Fruit fly (Drosophila melanogaster) whole organism, embryonic: ENCODE measurements around the gene HINT1.

Experiments
- Ada2b ChIP-seq: fragments of 200-800 bp; sonication (Bioruptor generic); IDR thresholded peaks from 2 replicates; pipeline ENCODE4 v1.3.6; 2022; ENCODE audit warnings: missing biosample characterization, missing genetic modification characterization
- Asciz ChIP-seq: fragments of 200-800 bp; sonication (Bioruptor generic); optimal IDR thresholded peaks from 2 replicates; lab custom pipeline; 2017; ENCODE audit warnings: missing biosample characterization, mild to moderate bottlenecking, missing genetic modification characterization, missing genetic modification reagents
- Blimp-1 ChIP-seq: fragments of 200-800 bp; sonication (Bioruptor generic); optimal IDR thresholded peaks from 3 replicates; lab custom pipeline; 2018; ENCODE audit warnings: missing biosample characterization, missing genetic modification characterization, mild to moderate bottlenecking, moderate library complexity, missing genetic modification reagents
- CG10565 ChIP-seq: fragments of 200-800 bp; sonication (Bioruptor generic); optimal IDR thresholded peaks from 3 replicates; lab custom pipeline; 2016; ENCODE audit warnings: missing biosample characterization, mild to moderate bottlenecking, missing genetic modification characterization
- CG11695 ChIP-seq: fragments of 200-800 bp; sonication (Bioruptor generic); IDR thresholded peaks from 3 replicates; pipeline ENCODE4 v1.3.6; 2022; ENCODE audit warnings: missing biosample characterization, missing genetic modification characterization
- CG15696 ChIP-seq: fragments of 200-800 bp; sonication (Bioruptor generic); optimal IDR thresholded peaks from 2 replicates; lab custom pipeline; 2019; ENCODE audit warnings: missing biosample characterization, mild to moderate bottlenecking, missing genetic modification characterization, moderate library complexity
- CG17802 ChIP-seq: fragments of 200-800 bp; sonication (Bioruptor generic); optimal IDR thresholded peaks from 2 replicates; lab custom pipeline; 2018; ENCODE audit warnings: missing biosample characterization, mild to moderate bottlenecking, missing genetic modification characterization, moderate library complexity
- CG18476 ChIP-seq: fragments of 200-800 bp; sonication (Bioruptor generic); optimal IDR thresholded peaks from 2 replicates; lab custom pipeline; 2016; ENCODE audit warnings: missing biosample characterization, mild to moderate bottlenecking, missing genetic modification characterization
- CG18764 ChIP-seq: fragments of 200-800 bp; sonication (Bioruptor generic); optimal IDR thresholded peaks from 3 replicates; lab custom pipeline; 2016; ENCODE audit warnings: missing biosample characterization, missing genetic modification characterization
- CG2120 ChIP-seq: fragments of 200-800 bp; sonication (Bioruptor generic); optimal IDR thresholded peaks from 3 replicates; lab custom pipeline; 2016; ENCODE audit warnings: missing biosample characterization, missing genetic modification characterization
- CG32532 ChIP-seq: fragments of 200-800 bp; sonication (Bioruptor generic); IDR thresholded peaks from 2 replicates; pipeline ENCODE4 v1.3.6; 2022; ENCODE audit warnings: missing biosample characterization, missing genetic modification characterization
- CG3281 ChIP-seq: fragments of 200-800 bp; sonication (Bioruptor generic); optimal IDR thresholded peaks from 3 replicates; lab custom pipeline; 2017; ENCODE audit warnings: missing biosample characterization, mild to moderate bottlenecking, missing genetic modification characterization
- CG3995 ChIP-seq: fragments of 200-800 bp; sonication (Bioruptor generic); optimal IDR thresholded peaks from 3 replicates; lab custom pipeline; 2016; ENCODE audit warnings: missing biosample characterization, missing genetic modification characterization
- CG42726 ChIP-seq: fragments of 200-800 bp; sonication (Bioruptor generic); IDR thresholded peaks from 2 replicates; pipeline ENCODE4 v1.3.6; 2022; ENCODE audit warnings: missing biosample characterization, missing genetic modification characterization; ENCODE audit not compliant: partially characterized antibody
- CG4282 ChIP-seq: fragments of 200-800 bp; sonication (Bioruptor generic); optimal IDR thresholded peaks from 2 replicates; lab custom pipeline; 2016; ENCODE audit warnings: missing biosample characterization, missing genetic modification characterization
- CG4328 ChIP-seq: fragments of 200-800 bp; sonication (Bioruptor generic); optimal IDR thresholded peaks from 3 replicates; lab custom pipeline; 2017; ENCODE audit warnings: missing biosample characterization, missing genetic modification reagents, missing genetic modification characterization
- CG5245 ChIP-seq: fragments of 200-800 bp; sonication (Bioruptor generic); optimal IDR thresholded peaks from 3 replicates; lab custom pipeline; 2016; ENCODE audit warnings: missing biosample characterization, missing genetic modification characterization
- CG7357 ChIP-seq: fragments of 200-800 bp; sonication (Bioruptor generic); IDR thresholded peaks from 3 replicates; pipeline ENCODE4 v1.3.6; 2022; ENCODE audit warnings: missing biosample characterization, missing genetic modification characterization
- CG7963 ChIP-seq: fragments of 200-800 bp; sonication (Bioruptor generic); IDR thresholded peaks from 3 replicates; pipeline ENCODE4 v1.3.6; 2022; ENCODE audit warnings: missing biosample characterization, missing genetic modification characterization; ENCODE audit not compliant: partially characterized antibody
- CG8388 ChIP-seq: fragments of 200-800 bp; sonication (Bioruptor generic); optimal IDR thresholded peaks from 2 replicates; lab custom pipeline; 2019; ENCODE audit warnings: missing biosample characterization, mild to moderate bottlenecking, missing genetic modification characterization, moderate library complexity
- CG9797 ChIP-seq: fragments of 200-800 bp; sonication (Bioruptor generic); optimal IDR thresholded peaks from 3 replicates; lab custom pipeline; 2018; ENCODE audit warnings: missing biosample characterization, mild to moderate bottlenecking, missing genetic modification characterization
- CTCF ChIP-seq: fragments of 200-800 bp; sonication (Bioruptor generic); optimal IDR thresholded peaks from 2 replicates; lab custom pipeline; 2017; ENCODE audit warnings: missing biosample characterization, mild to moderate bottlenecking, missing genetic modification characterization, moderate library complexity
- Dp ChIP-seq: fragments of 200-800 bp; sonication (Bioruptor generic); optimal IDR thresholded peaks from 2 replicates; lab custom pipeline; 2018; ENCODE audit warnings: missing biosample characterization, mild to moderate bottlenecking, missing genetic modification characterization, moderate library complexity
- Fer1 ChIP-seq: fragments of 200-800 bp; sonication (Bioruptor generic); optimal IDR thresholded peaks from 2 replicates; lab custom pipeline; 2017; ENCODE audit warnings: missing biosample characterization, mild to moderate bottlenecking, missing genetic modification characterization
- Fer2 ChIP-seq: fragments of 200-800 bp; sonication (Bioruptor generic); optimal IDR thresholded peaks from 2 replicates; lab custom pipeline; 2018; ENCODE audit warnings: missing biosample characterization, mild to moderate bottlenecking, missing genetic modification characterization, moderate library complexity
- Fer3 ChIP-seq: fragments of 200-800 bp; sonication (Bioruptor generic); optimal IDR thresholded peaks from 2 replicates; lab custom pipeline; 2018; ENCODE audit warnings: missing biosample characterization, mild to moderate bottlenecking, missing genetic modification characterization, moderate library complexity
- HLH3B ChIP-seq: fragments of 200-800 bp; sonication (Bioruptor generic); IDR thresholded peaks from 2 replicates; pipeline ENCODE4 v1.3.6; 2022; ENCODE audit warnings: missing biosample characterization, missing genetic modification characterization
- HLH54F ChIP-seq: fragments of 200-800 bp; sonication (Bioruptor generic); optimal IDR thresholded peaks from 3 replicates; lab custom pipeline; 2016; ENCODE audit warnings: missing biosample characterization, missing genetic modification characterization
- Hmr ChIP-seq: fragments of 200-800 bp; sonication (Bioruptor generic); optimal IDR thresholded peaks from 3 replicates; lab custom pipeline; 2017; ENCODE audit warnings: mild to moderate bottlenecking, missing biosample characterization, missing genetic modification reagents, missing genetic modification characterization
- Hr39 ChIP-seq: fragments of >200 bp; optimal IDR thresholded peaks from 2 replicates; lab custom pipeline; 2017
- Hr51 ChIP-seq, 2 experiments: fragments of 200-800 bp; sonication (Bioruptor generic); optimal IDR thresholded peaks; 2 replicates in 1 of 2; 3 replicates in 1 of 2; lab custom pipeline; 2016 to 2018; ENCODE audit warnings: missing biosample characterization in 2 of 2, missing genetic modification characterization in 2 of 2, mild to moderate bottlenecking in 1 of 2, moderate library complexity in 1 of 2
- Meics ChIP-seq: fragments of 200-800 bp; sonication (Bioruptor generic); optimal IDR thresholded peaks from 2 replicates; lab custom pipeline; 2017; ENCODE audit warnings: missing biosample characterization, mild to moderate bottlenecking, missing genetic modification characterization
- Rx ChIP-seq: fragments of 200-800 bp; sonication (Bioruptor generic); IDR thresholded peaks from 2 replicates; pipeline ENCODE4 v1.3.6; 2022; ENCODE audit warnings: missing biosample characterization, missing genetic modification characterization
- Sox102F ChIP-seq: fragments of 200-800 bp; sonication (Bioruptor generic); optimal IDR thresholded peaks from 2 replicates; lab custom pipeline; 2018; ENCODE audit warnings: missing biosample characterization, mild to moderate bottlenecking, missing genetic modification characterization, moderate library complexity
- br ChIP-seq: fragments of >200 bp; optimal IDR thresholded peaks from 2 replicates; lab custom pipeline; 2017
- corto ChIP-seq: fragments of 200-800 bp; sonication (Bioruptor generic); optimal IDR thresholded peaks from 2 replicates; lab custom pipeline; 2016; ENCODE audit warnings: missing biosample characterization, mild to moderate bottlenecking, missing genetic modification characterization, moderate library complexity
- ems ChIP-seq: fragments of 200-800 bp; sonication (Bioruptor generic); optimal IDR thresholded peaks from 3 replicates; lab custom pipeline; 2016; ENCODE audit warnings: missing biosample characterization, missing genetic modification characterization
- ewg ChIP-seq: fragments of 200-800 bp; sonication (Bioruptor generic); optimal IDR thresholded peaks from 3 replicates; lab custom pipeline; 2017; ENCODE audit warnings: mild to moderate bottlenecking, missing biosample characterization, missing genetic modification reagents, missing genetic modification characterization
- gem ChIP-seq: fragments of 200-800 bp; sonication (Bioruptor generic); optimal IDR thresholded peaks from 2 replicates; lab custom pipeline; 2019; ENCODE audit warnings: missing biosample characterization, mild to moderate bottlenecking, missing genetic modification characterization, moderate library complexity
- ind ChIP-seq: fragments of 200-800 bp; sonication (Bioruptor generic); optimal IDR thresholded peaks from 3 replicates; lab custom pipeline; 2016; ENCODE audit warnings: missing biosample characterization, missing genetic modification characterization
- jigr1 ChIP-seq: fragments of 200-800 bp; sonication (Bioruptor generic); IDR thresholded peaks from 3 replicates; pipeline ENCODE4 v1.3.6; 2022; ENCODE audit warnings: missing biosample characterization, missing genetic modification characterization
- kay ChIP-seq: fragments of 200-800 bp; sonication (Bioruptor generic); optimal IDR thresholded peaks from 2 replicates; lab custom pipeline; 2016; ENCODE audit warnings: missing biosample characterization, missing genetic modification characterization
- nau ChIP-seq: fragments of 200-800 bp; sonication (Bioruptor generic); optimal IDR thresholded peaks from 3 replicates; lab custom pipeline; 2017; ENCODE audit warnings: missing biosample characterization, mild to moderate bottlenecking, missing genetic modification characterization, missing genetic modification reagents
- pan ChIP-seq, 4 experiments: fragments of >200 bp in 3 of 4; fragments of 200-800 bp in 1 of 4; sonication (Bioruptor generic) in 1 of 4; optimal IDR thresholded peaks in 3 of 4; IDR thresholded peaks in 1 of 4; 2 replicates each; pipeline versions ENCODE4 v1.3.6 to Lab custom; 2017 to 2022; ENCODE audit warnings: missing biosample characterization in 2 of 4, missing genetic modification characterization in 2 of 4, mixed read lengths in 1 of 4
- pros ChIP-seq: fragments of 200-800 bp; sonication (Bioruptor generic); optimal IDR thresholded peaks from 3 replicates; lab custom pipeline; 2019; ENCODE audit warnings: missing biosample characterization, mild to moderate bottlenecking, missing genetic modification characterization, moderate library complexity
- salm ChIP-seq: fragments of 200-800 bp; sonication (Bioruptor generic); optimal IDR thresholded peaks from 2 replicates; lab custom pipeline; 2018; ENCODE audit warnings: missing biosample characterization, mild to moderate bottlenecking, missing genetic modification characterization
- sens ChIP-seq: fragments of 200-800 bp; sonication (Bioruptor generic); peaks from one replicate; lab custom pipeline; 2016; ENCODE audit warnings: missing biosample characterization, missing genetic modification characterization
- sug ChIP-seq: fragments of 200-800 bp; optimal IDR thresholded peaks from 2 replicates; lab custom pipeline; 2019; ENCODE audit warnings: missing biosample characterization, mild to moderate bottlenecking, missing genetic modification characterization, moderate library complexity
- unpg ChIP-seq: fragments of 200-800 bp; sonication (Bioruptor generic); optimal IDR thresholded peaks from 3 replicates; lab custom pipeline; 2018; ENCODE audit warnings: missing biosample characterization, mild to moderate bottlenecking, missing genetic modification characterization, moderate library complexity
- usp ChIP-seq: fragments of >200 bp; optimal IDR thresholded peaks from 2 replicates; lab custom pipeline; 2017; ENCODE audit warnings: missing biosample characterization, missing genetic modification characterization
- zf30C ChIP-seq: fragments of 200-800 bp; sonication (Bioruptor generic); optimal IDR thresholded peaks from 3 replicates; lab custom pipeline; 2018; ENCODE audit warnings: missing biosample characterization, mild to moderate bottlenecking, missing genetic modification characterization

The HINT1 gene

DNA sequence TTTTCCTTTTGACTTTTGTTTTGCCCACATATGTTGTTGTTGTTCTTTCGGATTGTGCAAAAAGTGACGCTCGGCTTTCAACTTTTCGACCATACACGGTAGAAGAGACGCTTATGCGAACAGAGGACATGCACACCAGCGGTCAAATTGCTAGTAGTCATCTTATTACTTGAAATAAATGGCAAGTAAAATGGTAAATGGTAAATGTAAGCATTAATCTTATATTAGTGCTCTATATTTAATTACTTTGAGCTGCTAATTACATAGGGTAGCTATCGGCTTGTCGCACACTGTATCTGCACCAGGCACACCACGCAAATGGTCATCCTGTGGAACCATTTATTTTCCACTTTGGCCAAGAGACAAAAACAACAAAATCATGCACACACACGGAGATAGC is 48.6 kb upstream of the HINT1 start (continued):
- TF ChIP-seq zf30C (GFP tag; lab: Kevin White, UChicago) (no peak), CG7357 (no peak), CG9797 (no peak), Sox102F (peak; percentile 4), CG8388 (GFP tag; lab: Kevin White, UChicago) (no peak), Fer1 (GFP tag; lab: Kevin White, UChicago) (no peak), CG10565 (GFP tag; lab: Kevin White, UChicago) (no peak), sug (tag; lab: Kevin White, UChicago) (no peak), CG7963 (GFP tag; lab: Robert Waterston, UW) (no peak), ind (no peak), Rx (GFP tag; lab: Robert Waterston, UW) (0 out of 2 replicates have a peak, but pooled peaks have one; percentile 4), CG42726 (GFP tag; lab: Robert Waterston, UW) (no peak), usp (GFP tag; lab: Kevin White, UChicago) (no peak), Dp (no peak), CG2120 (GFP tag; lab: Kevin White, UChicago) (peak; percentile 40), HLH54F (GFP tag; lab: Kevin White, UChicago) (no peak), CG3281 (GFP tag; lab: Kevin White, UChicago) (peak; percentile 11), Asciz (GFP tag; lab: Kevin White, UChicago) (no peak), nau (no peak), Blimp-1 (GFP tag; lab: Kevin White, UChicago) (no peak), gem (peak; percentile 36), CG18476 (GFP tag; lab: Kevin White, UChicago) (no peak), CG5245 (GFP tag; lab: Kevin White, UChicago) (no peak), Hr39 (lab: Kevin White, UChicago) (no peak), Meics (GFP tag; lab: Kevin White, UChicago) (peak; percentile 14), sens (GFP tag; lab: Kevin White, UChicago) (peak; percentile 51), CG18764 (no peak), corto (GFP tag; lab: Kevin White, UChicago) (no peak), Hr51 (GFP tag; optimal IDR thresholded peaks at IDR 0.05; lab: Kevin White, UChicago) (peak in 1 of 2 experiments; percentile 19), CG15696 (tag; lab: Kevin White, UChicago) (no peak), Hmr (GFP tag; lab: Kevin White, UChicago) (peak; percentile 24), CG4328 (GFP tag; lab: Kevin White, UChicago) (no peak), kay (GFP tag; lab: Kevin White, UChicago) (no peak), unpg (GFP tag; lab: Kevin White, UChicago) (no peak), jigr1 (no peak), Fer3 (tag; lab: Kevin White, UChicago) (peak; percentile 30), pros (no peak), CG17802 (tag; lab: Kevin White, UChicago) (no peak), CG32532 (GFP tag; lab: Robert Waterston, UW) (peak; percentile 43; the same call in 1 of the 2 replicates), pan (optimal IDR thresholded peaks at IDR 0.05; lab: Kevin White, UChicago) (no peak), pan (GFP tag; optimal IDR thresholded peaks at IDR 0.05 in 1 of 2, IDR thresholded peaks at IDR 0.05 in 1 of 2) (no peak), salm (tag; lab: Kevin White, UChicago) (no peak), CTCF (GFP tag; lab: Kevin White, UChicago) (no peak), CG11695 (GFP tag; lab: Robert Waterston, UW) (peak; percentile 26; the same call in 1 of the 3 replicates), CG4282 (GFP tag; lab: Kevin White, UChicago) (no peak), ewg (GFP tag; lab: Kevin White, UChicago) (no peak), Ada2b (0 out of 2 replicates have a peak, but pooled peaks have one; percentile 17), Fer2 (no peak), HLH3B (0 out of 2 replicates have a peak, but pooled peaks have one; percentile 17), br (lab: Kevin White, UChicago) (no peak), CG3995 (GFP tag; lab: Kevin White, UChicago) (no peak), ems (GFP tag; lab: Kevin White, UChicago) (no peak)
